Worm (Caenorhabditis elegans) whole organism, early embryonic: Measurements from ENCODE around the gene set-13.

Source experiments
- ama-1 ChIP-seq: fragments of 150-350 bp; optimal IDR thresholded peaks from 2 replicates; lab custom pipeline; 2014
- ets-7 ChIP-seq: sonication (generic microtip); optimal IDR thresholded peaks from 2 replicates; lab custom pipeline; 2016; ENCODE audit warnings: missing genotype, missing genetic modification characterization, missing compliant biosample characterization
- hmg-4 ChIP-seq: fragments of 200-800 bp; sonication (Bioruptor generic); optimal IDR thresholded peaks from 2 replicates; lab custom pipeline; 2018; ENCODE audit warnings: mild to moderate bottlenecking, missing genetic modification characterization, missing compliant biosample characterization
- pes-1 ChIP-seq: fragments of 200-800 bp; sonication (Bioruptor generic); IDR thresholded peaks from 2 replicates; pipeline ENCODE4 v1.3.6; 2022; ENCODE audit warnings: missing genetic modification reagents, missing genetic modification characterization, missing compliant biosample characterization

- no peak for TF ChIP-seq pes-1 (GFP tag; lab: Robert Waterston, UW)
- TF ChIP-seq ets-7 = no peak
- no peak for TF ChIP-seq ama-1 (lab: Kevin White, UChicago)
- no peak for TF ChIP-seq hmg-4
Observed at ce11 chrII:2856114-2856513, 39.3 kb downstream of the set-13 start.
